Worm (Caenorhabditis elegans): ENCODE data around the gene usp-33.

- TF ChIP-seq peb-1 (tag; optimal IDR thresholded peaks at IDR 0.05) (no peak), F13H6.1 (tag; optimal IDR thresholded peaks at IDR 0.05) (no peak), lin-39 (tag; optimal IDR thresholded peaks at IDR 0.05) (no peak), nhr-237 (tag; optimal IDR thresholded peaks at IDR 0.05) (no peak), nhr-10 (tag; optimal IDR thresholded peaks at IDR 0.05) (no peak), nhr-25 (tag; optimal IDR thresholded peaks at IDR 0.05) (no peak), aly-2 (tag; optimal IDR thresholded peaks at IDR 0.05) (no peak), ztf-4 (tag; optimal IDR thresholded peaks at IDR 0.05) (no peak), mdl-1 (tag; optimal IDR thresholded peaks at IDR 0.05) (no peak), lin-13 (GFP tag; optimal IDR thresholded peaks at IDR 0.05) (no peak), nhr-12 (tag; optimal IDR thresholded peaks at IDR 0.05) (no peak)
These were observed 43.3 kb upstream of the usp-33 start for ce11 chrX:15547896-15548295.
